Worm (Caenorhabditis elegans) whole organism, L4/young adult: ENCODE results near the gene R02D5.6.
"Not testable (repeated sequence)": the region's sequence is repeated elsewhere in the genome, so short reads cannot be mapped to it uniquely, and the experiment has no call there.

ENCODE experiments used
- W03F9.2 ChIP-seq: fragments of 150-350 bp; optimal IDR thresholded peaks from 2 replicates; lab custom pipeline; 2014; ENCODE audit warnings: missing biosample characterization, missing genetic modification characterization
- dao-5 ChIP-seq: sonication (generic microtip); optimal IDR thresholded peaks from 2 replicates; lab custom pipeline; 2016; ENCODE audit warnings: missing genotype, missing genetic modification characterization, moderate library complexity, missing compliant biosample characterization
- him-1 ChIP-seq: sonication (generic microtip); optimal IDR thresholded peaks from 2 replicates; lab custom pipeline; 2016; ENCODE audit warnings: missing genotype, missing genetic modification reagents, missing genetic modification characterization, missing compliant biosample characterization

Gene R02D5.6

DNA sequence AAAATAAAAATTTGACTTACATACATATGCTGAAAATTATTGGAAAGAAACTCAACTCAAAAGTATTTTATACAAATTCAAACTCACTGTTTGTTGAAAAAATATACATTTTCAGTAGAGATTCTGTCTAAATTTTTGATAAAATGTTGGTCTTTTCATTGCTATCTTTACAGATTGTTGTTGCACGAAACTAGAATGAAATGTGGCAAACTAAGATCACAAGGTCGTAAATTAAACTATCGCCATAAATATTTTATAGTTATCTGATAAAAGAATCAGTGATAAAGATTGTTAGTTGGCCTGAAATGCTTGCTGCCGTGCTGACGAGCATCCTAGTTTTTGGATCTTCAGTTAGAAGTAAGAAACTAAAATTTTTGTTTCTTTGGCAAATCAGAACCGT, 38.9 kb downstream of the R02D5.6 start, which contains the start of gene clec-55:
clec-55 (plus strand) TSS at position 301 of the 400 bp plus-strand sequence.
- TF ChIP-seq him-1, result no peak
- no peak for TF ChIP-seq W03F9.2 (tag; lab: Kevin White, UChicago)
- TF ChIP-seq dao-5 (tag; lab: Kevin White, UChicago), result no peak

DNA sequence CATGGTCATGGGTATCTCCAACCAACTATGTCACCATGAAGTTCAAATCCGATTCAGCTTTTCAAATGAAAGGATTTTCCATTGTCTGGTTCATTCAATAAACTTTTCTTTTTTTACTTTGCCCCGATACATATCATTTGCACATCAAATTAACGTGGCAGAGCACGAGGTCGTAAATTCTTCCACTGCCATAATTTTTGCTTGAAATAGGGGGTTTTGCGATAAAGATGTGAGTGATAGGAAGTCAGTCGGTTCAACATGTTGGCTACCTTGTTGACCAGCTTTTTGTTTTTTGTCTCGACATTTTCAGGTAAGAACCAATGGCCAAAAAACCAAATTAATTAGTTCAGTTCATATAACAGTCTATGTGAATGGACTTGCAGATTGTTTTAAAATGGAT, 41.2 kb downstream of the R02D5.6 start, which contains the start of gene clec-54:
clec-54 (plus strand) TSS at position 224 of the 400 bp plus-strand sequence.
- TF ChIP-seq him-1, result no peak
- TF ChIP-seq dao-5 (tag; lab: Kevin White, UChicago), result no peak

- TF ChIP-seq W03F9.2 (tag; lab: Kevin White, UChicago), result no peak
- TF ChIP-seq him-1, result no peak
- TF ChIP-seq dao-5 (tag; lab: Kevin White, UChicago), result no peak
Measured at ce11 chrV:14474099-14474498, 43.8 kb downstream of the R02D5.6 start, which contains the start of gene clec-56. Gene clec-56 (plus strand): TSS chrV:14474399.

ce11 chrV:14472229-14472628, 45.7 kb downstream of the R02D5.6 start, which contains the start of gene clec-227:
Gene clec-227 (plus strand): TSS chrV:14472529.
- TF ChIP-seq dao-5 (tag; lab: Kevin White, UChicago), result no peak
- no peak for TF ChIP-seq W03F9.2 (tag; lab: Kevin White, UChicago)
- TF ChIP-seq him-1, result no peak

DNA sequence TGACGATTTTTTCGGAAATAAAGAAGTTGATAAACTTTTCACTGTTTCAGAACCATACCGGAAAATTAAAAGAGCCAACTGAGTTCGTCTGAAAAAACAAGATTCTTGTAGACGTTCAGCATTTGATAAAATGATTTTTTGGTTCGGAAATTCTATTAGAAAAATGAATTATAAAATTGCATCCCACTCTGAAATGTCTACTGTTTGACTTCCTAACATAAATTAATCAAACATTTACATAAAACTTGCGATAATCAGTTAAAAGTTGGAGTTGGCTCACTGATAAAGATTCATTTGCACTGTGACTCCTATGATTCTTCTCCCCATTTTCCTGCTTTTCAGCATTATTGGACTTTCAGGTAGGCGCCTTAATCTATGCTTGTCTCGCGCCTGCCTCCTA, 49.0 kb downstream of the R02D5.6 start, which contains the start of gene clec-57:
clec-57 (plus strand) TSS at position 301 of the 400 bp plus-strand sequence.
- TF ChIP-seq dao-5 (tag; lab: Kevin White, UChicago), result no peak
- no peak for TF ChIP-seq W03F9.2 (tag; lab: Kevin White, UChicago)
- TF ChIP-seq him-1, result no peak

DNA sequence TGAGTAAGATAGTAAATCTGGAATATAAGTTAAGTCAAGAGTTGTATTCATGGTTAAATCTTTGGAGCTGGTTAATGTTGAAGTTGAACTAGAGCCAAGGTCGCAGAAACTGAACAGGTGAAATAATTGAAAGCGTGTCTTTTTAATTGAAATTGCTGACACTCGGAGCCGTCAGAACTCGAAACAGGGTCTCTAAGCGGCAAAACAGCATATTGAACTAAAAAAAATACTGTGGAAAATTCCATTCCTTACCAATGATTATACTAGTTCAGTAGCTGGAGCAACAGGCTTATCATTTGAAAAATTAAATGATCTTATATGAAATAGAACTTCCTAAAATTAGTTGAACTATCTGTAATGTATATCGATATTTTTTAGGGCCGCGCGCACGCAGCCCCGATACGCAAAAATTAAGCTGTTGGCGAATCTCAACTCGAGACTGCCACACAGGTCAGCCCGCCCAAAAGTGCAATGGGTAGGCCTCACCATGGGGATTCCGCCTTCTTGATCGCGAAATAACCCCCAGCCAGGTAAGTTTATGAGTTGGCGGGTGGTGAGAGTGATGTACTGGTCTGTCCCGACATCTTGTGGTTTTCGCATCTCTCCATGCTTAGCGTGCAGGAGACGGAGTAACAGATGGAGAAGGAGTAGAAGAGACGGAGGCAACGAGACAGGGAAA, 49.6 kb downstream of the R02D5.6 start, which contains the start of gene srz-97:
srz-97 (minus strand) TSS at position 51 of the 679 bp plus-strand sequence.
- TF ChIP-seq dao-5 (tag; lab: Kevin White, UChicago) (no peak), him-1 (no peak), W03F9.2 (tag; lab: Kevin White, UChicago) (no peak)

- no peak for TF ChIP-seq him-1
Measured at ce11 chrV:14464368-14464767, 53.5 kb downstream of the R02D5.6 start, which contains the start of gene F08H9.4. Gene F08H9.4 (minus strand): TSS chrV:14464428.

DNA sequence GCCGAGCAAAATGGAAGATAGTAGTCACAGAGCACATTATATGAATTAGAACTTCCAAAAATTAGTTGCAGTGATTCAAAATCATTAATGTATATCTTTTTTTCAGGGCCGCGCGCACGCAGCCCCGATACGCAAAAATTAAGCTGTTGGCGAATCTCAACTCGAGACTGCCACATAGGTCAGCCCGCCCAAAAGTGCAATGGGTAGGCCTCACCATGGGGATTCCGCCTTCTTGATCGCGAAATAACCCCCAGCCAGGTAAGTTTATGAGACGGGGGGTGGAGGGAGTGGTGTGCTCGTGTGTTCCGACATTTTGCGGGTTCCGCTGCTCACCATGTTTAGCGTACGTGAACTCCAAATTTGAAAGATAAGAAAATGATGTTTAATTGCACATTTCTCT, 54.8 kb downstream of the R02D5.6 start, which contains the start of gene F08H9.3:
F08H9.3 (minus strand) TSS at position 252 of the 400 bp plus-strand sequence.
- not testable (repeated sequence) for TF ChIP-seq dao-5 (tag; lab: Kevin White, UChicago); W03F9.2 (tag; lab: Kevin White, UChicago); him-1

DNA sequence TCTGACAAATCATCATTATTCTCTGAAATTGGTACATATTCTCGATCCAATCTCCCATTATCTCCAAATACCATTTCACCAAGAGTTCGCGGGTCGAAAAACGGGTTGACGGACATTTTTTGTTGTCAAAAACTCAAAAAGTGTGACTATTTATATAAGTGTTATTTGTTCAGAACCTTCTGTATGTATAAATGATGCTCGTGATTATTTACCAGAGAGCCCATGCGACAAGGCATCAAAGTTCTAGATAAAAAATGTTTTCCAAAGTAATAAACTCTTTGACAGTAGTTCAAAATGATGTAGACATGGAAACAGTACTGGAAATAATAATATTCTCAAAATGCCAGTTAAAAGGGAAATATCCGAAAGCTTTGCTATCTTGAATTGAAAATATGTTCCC, 55.3 kb downstream of the R02D5.6 start:
- TF ChIP-seq him-1, result no peak
